Worm (Caenorhabditis elegans) whole organism, L1 larva: ENCODE data around the gene zip-5.

Experiments used
- aha-1 ChIP-seq: fragments of 150-350 bp; optimal IDR thresholded peaks from 2 replicates; lab custom pipeline; 2014; ENCODE audit warnings: missing biosample characterization, missing genetic modification characterization
- fkh-10 ChIP-seq: sonication (generic microtip); optimal IDR thresholded peaks from 2 replicates; lab custom pipeline; 2017; ENCODE audit warnings: missing biosample characterization, missing genetic modification reagents, missing genetic modification characterization
- fkh-4 ChIP-seq: sonication (generic microtip); optimal IDR thresholded peaks from 2 replicates; lab custom pipeline; 2016; ENCODE audit warnings: missing compliant biosample characterization, missing genetic modification characterization, borderline replicate concordance
- lin-39 ChIP-seq: fragments of 150-350 bp; optimal IDR thresholded peaks from 2 replicates; lab custom pipeline; 2014; ENCODE audit warnings: missing biosample characterization, missing genetic modification reagents, missing genetic modification characterization
- unc-62 ChIP-seq: fragments of 150-350 bp; optimal IDR thresholded peaks from 2 replicates; lab custom pipeline; 2014; ENCODE audit warnings: missing biosample characterization, missing genetic modification reagents, missing genetic modification characterization
- vab-15 ChIP-seq: sonication (generic microtip); optimal IDR thresholded peaks from 2 replicates; lab custom pipeline; 2017; ENCODE audit warnings: missing genotype, mild to moderate bottlenecking, missing genetic modification characterization, missing compliant biosample characterization

- TF ChIP-seq lin-39 (tag; lab: Kevin White, UChicago) (no peak), fkh-10 (GFP tag; lab: Kevin White, UChicago) (no peak), fkh-4 (tag; lab: Kevin White, UChicago) (no peak), aha-1 (tag; lab: Kevin White, UChicago) (no peak), unc-62 (GFP tag; lab: Kevin White, UChicago) (no peak), vab-15 (tag; lab: Kevin White, UChicago) (no peak)
These were observed 45.5 kb downstream of the zip-5 start for ce11 chrV:13309806-13310205.
